Worm (Caenorhabditis elegans) whole organism, dauer: Measurements from ENCODE around the gene clec-170.

Source experiments
- unc-62 ChIP-seq: sonication (generic microtip); optimal IDR thresholded peaks from 2 replicates; lab custom pipeline; 2017; ENCODE audit warnings: missing biosample characterization, missing genetic modification reagents, missing genetic modification characterization

clec-170 gene

ce11 chrIV:1266724-1267123 is at the start of gene clec-170:
clec-170 (plus strand) TSS chrIV:1266866.
- TF ChIP-seq unc-62 (GFP tag; lab: Kevin White, UChicago), result no peak

ce11 chrIV:1221167-1221566 is 45.5 kb upstream of the clec-170 start, which contains the start of gene W09G12.10:
W09G12.10 (minus strand) TSS chrIV:1221287.
- no peak for TF ChIP-seq unc-62 (GFP tag; lab: Kevin White, UChicago)

- no peak for TF ChIP-seq unc-62 (GFP tag; lab: Kevin White, UChicago)
These were observed 41.9 kb upstream of the clec-170 start for ce11 chrIV:1224781-1225180.

- TF ChIP-seq unc-62 (GFP tag; lab: Kevin White, UChicago), result no peak
These were observed 41.0 kb upstream of the clec-170 start, which contains the start of gene W09G12.8 for ce11 chrIV:1225596-1226232. W09G12.8 (plus strand) TSS chrIV:1226182.

- no peak for TF ChIP-seq unc-62 (GFP tag; lab: Kevin White, UChicago)
These were observed 38.0 kb upstream of the clec-170 start, which contains the start of gene W09G12.7 for ce11 chrIV:1228675-1229130. W09G12.7 (plus strand) TSS chrIV:1229080.

ce11 chrIV:1231589-1231988 is 35.1 kb upstream of the clec-170 start, which contains the start of gene W09G12.6:
W09G12.6 (plus strand) TSS chrIV:1231889.
- no peak for TF ChIP-seq unc-62 (GFP tag; lab: Kevin White, UChicago)

- no peak for TF ChIP-seq unc-62 (GFP tag; lab: Kevin White, UChicago)
These were observed 34.1 kb upstream of the clec-170 start for ce11 chrIV:1232419-1233145.

- TF ChIP-seq unc-62 (GFP tag; lab: Kevin White, UChicago), result no peak
These were observed 31.9 kb upstream of the clec-170 start for ce11 chrIV:1234780-1235179.

- TF ChIP-seq unc-62 (GFP tag; lab: Kevin White, UChicago), result no peak
These were observed 30.9 kb upstream of the clec-170 start for ce11 chrIV:1235785-1236184.

- no peak for TF ChIP-seq unc-62 (GFP tag; lab: Kevin White, UChicago)
These were observed 28.5 kb upstream of the clec-170 start for ce11 chrIV:1238147-1238546.

ce11 chrIV:1239686-1240085 is 27.0 kb upstream of the clec-170 start, which contains the start of gene F38A1.8:
F38A1.8 (minus strand) TSS chrIV:1239852.
- no peak for TF ChIP-seq unc-62 (GFP tag; lab: Kevin White, UChicago)

- TF ChIP-seq unc-62 (GFP tag; lab: Kevin White, UChicago), result no peak
These were observed 23.4 kb upstream of the clec-170 start, which contains the start of gene F38A1.15 for ce11 chrIV:1243295-1243694. F38A1.15 (minus strand) TSS chrIV:1243395.

- TF ChIP-seq unc-62 (GFP tag; lab: Kevin White, UChicago), result no peak
These were observed 21.4 kb upstream of the clec-170 start, which contains the start of gene F38A1.9 for ce11 chrIV:1245244-1245643. F38A1.9 (minus strand) TSS chrIV:1245344.

- TF ChIP-seq unc-62 (GFP tag; lab: Kevin White, UChicago), result no peak
These were observed 19.8 kb upstream of the clec-170 start, which contains the start of the genes clec-165 and F38A1.11 for ce11 chrIV:1246762-1247436. clec-165 (minus strand) TSS chrIV:1246886. F38A1.11 (plus strand) TSS chrIV:1247386.

ce11 chrIV:1251242-1251911 is 15.3 kb upstream of the clec-170 start, which contains the start of the genes clec-166 and F38A1.6:
clec-166 (minus strand) TSS chrIV:1251342.
F38A1.6 (plus strand) TSS chrIV:1251861.
- no peak for TF ChIP-seq unc-62 (GFP tag; lab: Kevin White, UChicago)
